Worm (Caenorhabditis elegans) whole organism, L4 larva: ENCODE results near the gene T04A6.3.

ENCODE experiments used
- F26F4.8 ChIP-seq: fragments of 200-800 bp; sonication (Bioruptor generic); conservative IDR thresholded peaks from 2 replicates; pipeline ENCODE4 v1.3.6; 2022; ENCODE audit warnings: missing genetic modification characterization, missing compliant biosample characterization
- Y75B8A.6 ChIP-seq: fragments of 200-800 bp; sonication (Bioruptor generic); IDR thresholded peaks from 2 replicates; pipeline ENCODE4 v1.3.6; 2022; ENCODE audit warnings: missing genetic modification reagents, missing genetic modification characterization, missing compliant biosample characterization
- aha-1 ChIP-seq: fragments of 150-350 bp; peaks from one replicate; lab custom pipeline; 2014; ENCODE audit warnings: missing biosample characterization, missing genetic modification characterization
- ceh-20 ChIP-seq: fragments of 200-800 bp; sonication (Bioruptor generic); IDR thresholded peaks from 2 replicates; pipeline ENCODE4 v1.3.6; 2022; ENCODE audit warnings: missing genetic modification reagents, missing genetic modification characterization, missing compliant biosample characterization
- ceh-44 ChIP-seq: fragments of 200-800 bp; sonication (Bioruptor generic); IDR thresholded peaks from 2 replicates; pipeline ENCODE4 v1.3.6; 2022; ENCODE audit warnings: missing genetic modification reagents, missing genetic modification characterization, missing compliant biosample characterization
- ceh-82 ChIP-seq: sonication (generic microtip); optimal IDR thresholded peaks from 2 replicates; lab custom pipeline; 2017; ENCODE audit warnings: missing biosample characterization, missing genetic modification characterization
- ces-1 ChIP-seq: fragments of 150-350 bp; sonication (generic microtip); optimal IDR thresholded peaks from 4 replicates; lab custom pipeline; 2014; ENCODE audit warnings: missing biosample characterization, missing genetic modification reagents, missing genetic modification characterization
- daf-16 ChIP-seq, 3 experiments: sonication (generic microtip); optimal IDR thresholded peaks; 2 replicates each; lab custom pipeline; 2016 to 2017; ENCODE audit warnings: missing genetic modification characterization in 3 of 3, missing genetic modification reagents in 3 of 3, mild to moderate bottlenecking in 2 of 3, missing compliant biosample characterization in 2 of 3, missing biosample characterization in 1 of 3, moderate library complexity in 1 of 3
- daf-8 ChIP-seq: fragments of 200-800 bp; sonication (Bioruptor generic); IDR thresholded peaks from 2 replicates; pipeline ENCODE4 v1.3.6; 2022; ENCODE audit warnings: missing genetic modification characterization, missing compliant biosample characterization
- dmd-6 ChIP-seq: fragments of 200-800 bp; sonication (Bioruptor generic); IDR thresholded peaks from 2 replicates; pipeline ENCODE4 v1.3.6; 2022; ENCODE audit warnings: missing genetic modification reagents, missing genetic modification characterization, missing compliant biosample characterization
- dmd-9 ChIP-seq: fragments of 200-800 bp; sonication (Bioruptor generic); IDR thresholded peaks from 2 replicates; pipeline ENCODE4 v1.3.6; 2022; ENCODE audit warnings: missing genetic modification reagents, missing genetic modification characterization, missing compliant biosample characterization
- dpl-1 ChIP-seq: fragments of 150-350 bp; optimal IDR thresholded peaks from 2 replicates; lab custom pipeline; 2014; ENCODE audit warnings: missing biosample characterization, missing genetic modification reagents, missing genetic modification characterization
- duxl-1 ChIP-seq: sonication (generic microtip); optimal IDR thresholded peaks from 2 replicates; lab custom pipeline; 2016; ENCODE audit warnings: mild to moderate bottlenecking, missing genetic modification characterization, moderate library complexity, missing compliant biosample characterization; ENCODE audit not compliant: poor library complexity
- egl-43 ChIP-seq: fragments of 200-800 bp; sonication (Bioruptor generic); IDR thresholded peaks from 2 replicates; pipeline ENCODE4 v1.3.6; 2022; ENCODE audit warnings: missing genetic modification reagents, missing genetic modification characterization, missing compliant biosample characterization
- fkh-10 ChIP-seq: fragments of 150-350 bp; optimal IDR thresholded peaks from 2 replicates; lab custom pipeline; 2014; ENCODE audit warnings: missing biosample characterization, missing genetic modification reagents, missing genetic modification characterization
- fos-1 ChIP-seq: fragments of 150-350 bp; optimal IDR thresholded peaks from 2 replicates; lab custom pipeline; 2014; ENCODE audit warnings: missing biosample characterization, missing genetic modification characterization
- hif-1 ChIP-seq, 2 experiments: sonication (generic microtip); optimal IDR thresholded peaks; 2 replicates each; lab custom pipeline; 2016 to 2017; ENCODE audit warnings: missing compliant biosample characterization in 2 of 2, missing genetic modification characterization in 2 of 2, missing genetic modification reagents in 2 of 2, missing genotype in 2 of 2, mild to moderate bottlenecking in 1 of 2
- hlh-11 ChIP-seq: fragments of 200-800 bp; sonication (Bioruptor generic); optimal IDR thresholded peaks from 2 replicates; lab custom pipeline; 2018; ENCODE audit warnings: mild to moderate bottlenecking, missing genetic modification characterization, missing compliant biosample characterization
- hlh-30 ChIP-seq: sonication (generic microtip); optimal IDR thresholded peaks from 2 replicates; lab custom pipeline; 2017; ENCODE audit warnings: antibody characterized with exemption, mild to moderate bottlenecking, missing genetic modification characterization, missing compliant biosample characterization; ENCODE audit not compliant: insufficient read depth
- lim-7 ChIP-seq: fragments of 200-800 bp; sonication (Bioruptor generic); IDR thresholded peaks from 2 replicates; pipeline ENCODE4 v1.3.6; 2022; ENCODE audit warnings: missing genetic modification characterization, missing compliant biosample characterization
- lin-1 ChIP-seq: fragments of 200-800 bp; sonication (Bioruptor generic); IDR thresholded peaks from 2 replicates; pipeline ENCODE4 v1.3.6; 2022; ENCODE audit warnings: missing genetic modification reagents, missing genetic modification characterization, missing compliant biosample characterization
- lin-38 ChIP-seq: fragments of 200-800 bp; sonication (Bioruptor generic); IDR thresholded peaks from 2 replicates; pipeline ENCODE4 v1.3.6; 2022; ENCODE audit warnings: missing genetic modification reagents, missing genetic modification characterization, missing compliant biosample characterization
- lir-3 ChIP-seq: sonication (generic microtip); optimal IDR thresholded peaks from 2 replicates; lab custom pipeline; 2016; ENCODE audit warnings: mild to moderate bottlenecking, missing genetic modification characterization, missing compliant biosample characterization
- lsy-2 ChIP-seq, 2 experiments: fragments of 150-350 bp in 1 of 2; sonication (generic microtip) in 1 of 2; optimal IDR thresholded peaks; 2 replicates each; lab custom pipeline; 2014 to 2017; ENCODE audit warnings: missing biosample characterization in 2 of 2, missing genetic modification characterization in 2 of 2
- mep-1 ChIP-seq: fragments of 150-350 bp; sonication (generic microtip); optimal IDR thresholded peaks from 3 replicates; lab custom pipeline; 2014; ENCODE audit warnings: missing biosample characterization, missing genetic modification characterization
- mxl-2 ChIP-seq: fragments of 200-800 bp; sonication (Bioruptor generic); conservative IDR thresholded peaks from 2 replicates; pipeline ENCODE4 v1.3.6; 2022; ENCODE audit warnings: missing genetic modification reagents, missing genetic modification characterization, missing compliant biosample characterization
- mxl-3 ChIP-seq: fragments of 200-800 bp; sonication (Bioruptor generic); optimal IDR thresholded peaks from 2 replicates; lab custom pipeline; 2018; ENCODE audit warnings: mild to moderate bottlenecking, missing genetic modification characterization, missing compliant biosample characterization
- nhr-10 ChIP-seq: fragments of 150-350 bp; optimal IDR thresholded peaks from 2 replicates; lab custom pipeline; 2014; ENCODE audit warnings: missing biosample characterization, missing genetic modification characterization
- nhr-102 ChIP-seq: sonication (generic microtip); optimal IDR thresholded peaks from 2 replicates; lab custom pipeline; 2016; ENCODE audit warnings: mild to moderate bottlenecking, missing genetic modification characterization, moderate library complexity, missing compliant biosample characterization
- nhr-25 ChIP-seq: sonication (generic microtip); optimal IDR thresholded peaks from 2 replicates; lab custom pipeline; 2017; ENCODE audit warnings: missing genetic modification characterization, mild to moderate bottlenecking, missing compliant biosample characterization, antibody characterized with exemption, moderate library complexity, borderline replicate concordance; ENCODE audit not compliant: insufficient read depth
- nhr-28 ChIP-seq: fragments of 150-350 bp; optimal IDR thresholded peaks from 2 replicates; lab custom pipeline; 2014; ENCODE audit warnings: missing biosample characterization, missing genetic modification characterization
- nhr-48 ChIP-seq: sonication (generic microtip); optimal IDR thresholded peaks from 2 replicates; lab custom pipeline; 2016; ENCODE audit warnings: mild to moderate bottlenecking, missing genetic modification characterization, missing compliant biosample characterization
- nhr-77 ChIP-seq: fragments of 150-350 bp; optimal IDR thresholded peaks from 2 replicates; lab custom pipeline; 2014; ENCODE audit warnings: missing biosample characterization, missing genetic modification characterization
- pha-4 ChIP-seq, 2 experiments: fragments of 150-350 bp in 1 of 2; fragments of 200-800 bp in 1 of 2; sonication (Bioruptor generic) in 1 of 2; IDR thresholded peaks in 1 of 2; optimal IDR thresholded peaks in 1 of 2; 2 replicates each; pipeline versions ENCODE4 v1.3.6 to Lab custom; 2014 to 2022; ENCODE audit warnings: missing genetic modification characterization in 2 of 2, missing genetic modification reagents in 2 of 2, missing biosample characterization in 1 of 2, missing compliant biosample characterization in 1 of 2
- php-3 ChIP-seq: fragments of 200-800 bp; sonication (Bioruptor generic); IDR thresholded peaks from 2 replicates; pipeline ENCODE4 v1.3.6; 2022; ENCODE audit warnings: missing genetic modification reagents, missing genetic modification characterization, missing compliant biosample characterization
- pqm-1 ChIP-seq: sonication (generic microtip); optimal IDR thresholded peaks from 2 replicates; lab custom pipeline; 2017; ENCODE audit warnings: missing biosample characterization, missing genetic modification characterization
- rbr-2 ChIP-seq: sonication (generic microtip); optimal IDR thresholded peaks from 2 replicates; lab custom pipeline; 2016; ENCODE audit warnings: missing genotype, missing genetic modification characterization, missing compliant biosample characterization
- set-16 ChIP-seq: fragments of 200-800 bp; sonication (Bioruptor generic); IDR thresholded peaks from 2 replicates; pipeline ENCODE4 v1.3.6; 2022; ENCODE audit warnings: missing genetic modification reagents, missing genetic modification characterization, missing compliant biosample characterization
- spr-3 ChIP-seq: fragments of 200-800 bp; sonication (Bioruptor generic); optimal IDR thresholded peaks from 2 replicates; lab custom pipeline; 2018; ENCODE audit warnings: mild to moderate bottlenecking, missing genetic modification characterization, missing compliant biosample characterization
- tra-1 ChIP-seq: fragments of 200-800 bp; sonication (Bioruptor generic); IDR thresholded peaks from 2 replicates; pipeline ENCODE4 v1.3.6; 2022; ENCODE audit warnings: missing genetic modification reagents, missing genetic modification characterization, missing compliant biosample characterization
- unc-62 ChIP-seq, 3 experiments: fragments of 150-350 bp in 1 of 3; sonication (generic microtip); optimal IDR thresholded peaks in 2 of 3; peaks in 1 of 3; 1 replicate in 1 of 3; 2 replicates in 2 of 3; lab custom pipeline; 2014 to 2017; ENCODE audit warnings: missing biosample characterization in 3 of 3, missing genetic modification characterization in 3 of 3, missing genetic modification reagents in 3 of 3, missing genotype in 1 of 3
- ztf-11 ChIP-seq: fragments of 150-350 bp; optimal IDR thresholded peaks from 2 replicates; lab custom pipeline; 2014; ENCODE audit warnings: missing biosample characterization, missing genetic modification characterization
- ztf-7 ChIP-seq: fragments of 150-350 bp; optimal IDR thresholded peaks from 2 replicates; lab custom pipeline; 2014; ENCODE audit warnings: missing biosample characterization, missing genetic modification characterization

Gene T04A6.3

DNA sequence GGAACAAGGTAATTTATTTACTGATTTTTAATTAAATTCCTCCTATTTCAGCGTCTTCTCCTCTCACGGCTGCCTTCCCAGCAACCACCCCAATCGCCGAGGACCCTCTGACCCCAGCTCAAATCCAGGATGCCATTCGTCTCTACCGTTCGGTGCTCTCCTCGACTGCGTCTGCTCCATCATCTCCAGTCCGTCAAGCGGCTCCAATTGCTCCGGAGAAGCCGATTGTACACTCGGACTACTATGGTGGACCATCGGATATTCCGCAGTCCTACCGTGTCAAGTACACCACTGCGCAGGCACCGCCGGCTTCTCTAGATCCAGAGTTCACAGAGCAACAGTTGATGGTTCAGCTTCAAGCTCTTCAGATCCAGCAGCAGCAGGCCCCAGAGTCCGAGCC is 40.7 kb upstream of the T04A6.3 start:
- TF ChIP-seq unc-62 (GFP tag; optimal IDR thresholded peaks at IDR 0.05 in 1 of 2; lab: Kevin White, UChicago) (peak in 1 of 2 experiments; percentile 31), unc-62 (tag; optimal IDR thresholded peaks at IDR 0.05; lab: Kevin White, UChicago) (no peak), egl-43 (0 out of 2 replicates have a peak, but pooled peaks have one; percentile 40), hlh-11 (tag; lab: Kevin White, UChicago) (no peak), set-16 (GFP tag; lab: Robert Waterston, UW) (peak; percentile 83)

DNA sequence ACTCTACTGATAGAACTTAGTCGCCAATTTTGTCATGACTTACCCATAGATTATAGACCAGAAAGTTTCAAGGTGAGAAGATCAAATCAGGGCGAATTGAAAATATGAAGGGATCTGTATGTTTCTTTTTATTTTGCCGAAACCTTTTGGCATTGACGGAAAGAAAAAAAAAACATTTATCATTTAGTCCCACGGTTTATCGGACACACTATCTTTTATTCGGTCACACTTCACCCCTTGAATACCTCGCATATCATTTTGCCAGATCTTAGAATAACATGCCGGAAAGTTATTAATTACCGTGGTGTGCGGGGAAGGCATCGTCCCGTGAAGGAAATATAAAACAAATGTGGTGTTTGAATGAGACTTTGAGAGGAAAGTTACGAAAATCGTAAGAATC is 37.0 kb upstream of the T04A6.3 start:
- TF ChIP-seq F26F4.8 (GFP tag; lab: Robert Waterston, UW) (no peak), unc-62 (GFP tag; optimal IDR thresholded peaks at IDR 0.05 in 1 of 2; lab: Kevin White, UChicago) (peak in 1 of 2 experiments; percentile 96), unc-62 (tag; optimal IDR thresholded peaks at IDR 0.05; lab: Kevin White, UChicago) (no peak), nhr-28 (tag; lab: Kevin White, UChicago) (peak; percentile 10), dmd-9 (GFP tag; lab: Robert Waterston, UW) (no peak), nhr-102 (no peak), nhr-77 (tag; lab: Kevin White, UChicago) (no peak), hlh-30 (tag; lab: Kevin White, UChicago) (peak; percentile 9), ceh-44 (no peak)

ce11 chrIII:7643902-7644641 is 35.9 kb upstream of the T04A6.3 start:
- peak; percentile 83 for TF ChIP-seq nhr-102
- TF ChIP-seq pqm-1 (tag; lab: Kevin White, UChicago), result peak; percentile 95
- no peak for TF ChIP-seq daf-8 (GFP tag; lab: Robert Waterston, UW)
- TF ChIP-seq aha-1 (tag; lab: Kevin White, UChicago), result peak; percentile 9
- TF ChIP-seq hlh-30 (tag; lab: Kevin White, UChicago), result peak; percentile 74
- TF ChIP-seq fkh-10 (GFP tag; lab: Kevin White, UChicago), result no peak
- no peak for TF ChIP-seq ceh-82 (tag; lab: Kevin White, UChicago)
- TF ChIP-seq Y75B8A.6, result no peak
- TF ChIP-seq lsy-2 (tag; optimal IDR thresholded peaks at IDR 0.05; lab: Kevin White, UChicago), result peak in 1 of 2 experiments; percentile 78
- TF ChIP-seq php-3, result peak; percentile 96
- TF ChIP-seq hlh-11 (tag; lab: Kevin White, UChicago), result peak; percentile 92
- TF ChIP-seq lin-38 (GFP tag; lab: Robert Waterston, UW), result no peak
- no peak for TF ChIP-seq lir-3 (tag; lab: Kevin White, UChicago)
- TF ChIP-seq hif-1 (tag; optimal IDR thresholded peaks at IDR 0.05; lab: Kevin White, UChicago), result no peak
- TF ChIP-seq daf-16 (GFP tag; optimal IDR thresholded peaks at IDR 0.05; lab: Kevin White, UChicago), result peak in 1 of 2 experiments; percentile 33
- peak; percentile 89 for TF ChIP-seq daf-16 (tag; optimal IDR thresholded peaks at IDR 0.05; lab: Kevin White, UChicago)
- no peak for TF ChIP-seq ztf-11 (tag; lab: Kevin White, UChicago)
- peak; percentile 74 for TF ChIP-seq lin-1 (GFP tag; lab: Robert Waterston, UW)
- TF ChIP-seq tra-1 (GFP tag; lab: Robert Waterston, UW), result peak; percentile 86
- peak; percentile 65 for TF ChIP-seq nhr-48 (tag; lab: Kevin White, UChicago)
- no peak for TF ChIP-seq fos-1 (tag; lab: Kevin White, UChicago)
- TF ChIP-seq duxl-1 (tag; lab: Kevin White, UChicago), result peak; percentile 8
- TF ChIP-seq egl-43, result no peak
- TF ChIP-seq dpl-1 (GFP tag; lab: Kevin White, UChicago), result peak; percentile 28
- TF ChIP-seq mxl-3 (GFP tag; lab: Kevin White, UChicago), result peak; percentile 95
- no peak for TF ChIP-seq pha-4 (GFP tag; IDR thresholded peaks at IDR 0.05; lab: Robert Waterston, UW)
- TF ChIP-seq pha-4 (tag; optimal IDR thresholded peaks at IDR 0.05; lab: Kevin White, UChicago), result peak; percentile 21
- TF ChIP-seq mxl-2 (GFP tag; lab: Robert Waterston, UW), result no peak
- TF ChIP-seq ceh-20 (GFP tag; lab: Robert Waterston, UW), result peak; percentile 80
- TF ChIP-seq mep-1, result peak; percentile 68
- TF ChIP-seq nhr-28 (tag; lab: Kevin White, UChicago), result peak; percentile 72
- no peak for TF ChIP-seq nhr-25 (tag; lab: Kevin White, UChicago)
- TF ChIP-seq dmd-6, result peak; percentile 88
- TF ChIP-seq spr-3, result no peak
- no peak for TF ChIP-seq ces-1 (GFP tag; lab: Kevin White, UChicago)
- peak; percentile 45 for TF ChIP-seq nhr-10
- no peak for TF ChIP-seq ztf-7
- TF ChIP-seq rbr-2 (tag; lab: Kevin White, UChicago), result no peak
- TF ChIP-seq lim-7 (GFP tag; lab: Robert Waterston, UW), result no peak
